Fruit fly (Drosophila melanogaster) whole organism, embryonic: ENCODE measurements around the gene flr.

ENCODE experiments used
- Atf6 ChIP-seq: fragments of 200-800 bp; sonication (Bioruptor generic); IDR thresholded peaks from 2 replicates; pipeline ENCODE4 v1.3.6; 2022; ENCODE audit warnings: missing biosample characterization, missing genetic modification characterization
- Blimp-1 ChIP-seq: fragments of 200-800 bp; sonication (Bioruptor generic); optimal IDR thresholded peaks from 3 replicates; lab custom pipeline; 2018; ENCODE audit warnings: missing biosample characterization, missing genetic modification characterization, mild to moderate bottlenecking, moderate library complexity, missing genetic modification reagents
- C15 ChIP-seq: fragments of 200-800 bp; sonication (Bioruptor generic); IDR thresholded peaks from 3 replicates; pipeline ENCODE4 v1.3.6; 2022; ENCODE audit warnings: missing biosample characterization, missing genetic modification characterization
- CG10321 ChIP-seq: fragments of 200-800 bp; sonication (Bioruptor generic); IDR thresholded peaks from 2 replicates; pipeline ENCODE4 v1.3.6; 2022; ENCODE audit warnings: missing biosample characterization, missing genetic modification characterization
- CG12299 ChIP-seq: fragments of 200-800 bp; sonication (Bioruptor generic); optimal IDR thresholded peaks from 2 replicates; lab custom pipeline; 2018; ENCODE audit warnings: missing biosample characterization, mild to moderate bottlenecking, missing genetic modification characterization
- CG12744 ChIP-seq: fragments of 200-800 bp; sonication (Bioruptor generic); optimal IDR thresholded peaks from 2 replicates; lab custom pipeline; 2016; ENCODE audit warnings: missing biosample characterization, missing genetic modification characterization
- CG13424 ChIP-seq: fragments of 200-800 bp; sonication (Bioruptor generic); optimal IDR thresholded peaks from 2 replicates; lab custom pipeline; 2019; ENCODE audit warnings: missing biosample characterization, mild to moderate bottlenecking, missing genetic modification characterization, moderate library complexity
- CG16815 ChIP-seq: fragments of 200-800 bp; sonication (Bioruptor generic); optimal IDR thresholded peaks from 3 replicates; lab custom pipeline; 2017; ENCODE audit warnings: missing biosample characterization, mild to moderate bottlenecking, missing genetic modification characterization
- CG17186 ChIP-seq: fragments of 200-800 bp; sonication (Bioruptor generic); optimal IDR thresholded peaks from 3 replicates; lab custom pipeline; 2017; ENCODE audit warnings: missing biosample characterization, missing genetic modification reagents, missing genetic modification characterization
- CG17829 ChIP-seq: fragments of 200-800 bp; optimal IDR thresholded peaks from 2 replicates; lab custom pipeline; 2019; ENCODE audit warnings: missing biosample characterization, mild to moderate bottlenecking, missing genetic modification characterization, moderate library complexity
- CG2712 ChIP-seq: fragments of 200-800 bp; optimal IDR thresholded peaks from 3 replicates; lab custom pipeline; 2019; ENCODE audit warnings: missing biosample characterization, mild to moderate bottlenecking, missing genetic modification characterization, moderate library complexity
- CG3065 ChIP-seq: fragments of 200-800 bp; sonication (Bioruptor generic); optimal IDR thresholded peaks from 2 replicates; lab custom pipeline; 2016; ENCODE audit warnings: missing biosample characterization, missing genetic modification characterization
- CG42726 ChIP-seq: fragments of 200-800 bp; sonication (Bioruptor generic); IDR thresholded peaks from 2 replicates; pipeline ENCODE4 v1.3.6; 2022; ENCODE audit warnings: missing biosample characterization, missing genetic modification characterization; ENCODE audit not compliant: partially characterized antibody
- CG7271 ChIP-seq: fragments of 200-800 bp; sonication (Bioruptor generic); optimal IDR thresholded peaks from 2 replicates; lab custom pipeline; 2018; ENCODE audit warnings: missing biosample characterization, mild to moderate bottlenecking, missing genetic modification characterization, moderate library complexity
- CG7839 ChIP-seq: fragments of 200-800 bp; sonication (Bioruptor generic); optimal IDR thresholded peaks from 3 replicates; lab custom pipeline; 2018; ENCODE audit warnings: missing biosample characterization, mild to moderate bottlenecking, missing genetic modification characterization, moderate library complexity
- CG8290 ChIP-seq, 3 experiments: fragments of 200-800 bp; sonication (Bioruptor generic); optimal IDR thresholded peaks; 2 replicates each; lab custom pipeline; 2016 to 2019; ENCODE audit warnings: missing biosample characterization in 3 of 3, missing genetic modification characterization in 3 of 3, mild to moderate bottlenecking in 2 of 3, moderate library complexity in 1 of 3
- CG9215 ChIP-seq: fragments of 200-800 bp; sonication (Bioruptor generic); IDR thresholded peaks from 2 replicates; pipeline ENCODE4 v1.3.6; 2022; ENCODE audit warnings: missing biosample characterization, missing genetic modification characterization
- CG9727 ChIP-seq: fragments of 200-800 bp; sonication (Bioruptor generic); optimal IDR thresholded peaks from 3 replicates; lab custom pipeline; 2017; ENCODE audit warnings: missing biosample characterization, mild to moderate bottlenecking, missing genetic modification characterization
- CTCF ChIP-seq: fragments of 200-800 bp; sonication (Bioruptor generic); optimal IDR thresholded peaks from 2 replicates; lab custom pipeline; 2017; ENCODE audit warnings: missing biosample characterization, mild to moderate bottlenecking, missing genetic modification characterization, moderate library complexity
- D19B ChIP-seq: fragments of 200-800 bp; sonication (Bioruptor generic); optimal IDR thresholded peaks from 2 replicates; lab custom pipeline; 2017; ENCODE audit warnings: missing biosample characterization, mild to moderate bottlenecking, missing genetic modification characterization
- HLH54F ChIP-seq: fragments of 200-800 bp; sonication (Bioruptor generic); optimal IDR thresholded peaks from 3 replicates; lab custom pipeline; 2016; ENCODE audit warnings: missing biosample characterization, missing genetic modification characterization
- Hmr ChIP-seq: fragments of 200-800 bp; sonication (Bioruptor generic); optimal IDR thresholded peaks from 3 replicates; lab custom pipeline; 2017; ENCODE audit warnings: mild to moderate bottlenecking, missing biosample characterization, missing genetic modification reagents, missing genetic modification characterization
- Mad ChIP-seq: fragments of 200-800 bp; sonication (Bioruptor generic); optimal IDR thresholded peaks from 2 replicates; lab custom pipeline; 2016; ENCODE audit warnings: missing biosample characterization, missing genetic modification characterization
- Side ChIP-seq: fragments of 200-800 bp; sonication (Bioruptor generic); optimal IDR thresholded peaks from 2 replicates; lab custom pipeline; 2016; ENCODE audit warnings: missing biosample characterization, missing genetic modification characterization
- Sin3A ChIP-seq: fragments of >200 bp; optimal IDR thresholded peaks from 2 replicates; lab custom pipeline; 2018
- Six4 ChIP-seq: fragments of 200-800 bp; sonication (Bioruptor generic); optimal IDR thresholded peaks from 2 replicates; lab custom pipeline; 2016; ENCODE audit warnings: missing biosample characterization, missing genetic modification characterization
- Trl ChIP-seq, 3 experiments: fragments of >200 bp in 2 of 3; fragments of 200-800 bp in 1 of 3; sonication (Bioruptor generic) in 1 of 3; optimal IDR thresholded peaks; 2 replicates in 1 of 3; 3 replicates in 2 of 3; lab custom pipeline; 2016 to 2017; ENCODE audit warnings: missing biosample characterization in 1 of 3, missing genetic modification characterization in 1 of 3
- amos ChIP-seq: fragments of 200-800 bp; sonication (Bioruptor generic); IDR thresholded peaks from 2 replicates; pipeline ENCODE4 v1.3.6; 2022; ENCODE audit warnings: missing biosample characterization, missing genetic modification characterization; ENCODE audit not compliant: partially characterized antibody
- bbx ChIP-seq: fragments of 200-800 bp; sonication (Bioruptor generic); IDR thresholded peaks from 2 replicates; pipeline ENCODE4 v1.3.6; 2022; ENCODE audit warnings: missing biosample characterization, missing genetic modification characterization; ENCODE audit not compliant: partially characterized antibody
- bowl ChIP-seq: fragments of 200-800 bp; sonication (Bioruptor generic); IDR thresholded peaks from 2 replicates; pipeline ENCODE4 v1.3.6; 2022; ENCODE audit warnings: missing biosample characterization, missing genetic modification characterization
- bsh ChIP-seq, 2 experiments: fragments of 200-800 bp; sonication (Bioruptor generic); optimal IDR thresholded peaks; 2 replicates each; lab custom pipeline; 2017 to 2018; ENCODE audit warnings: mild to moderate bottlenecking in 2 of 2, missing biosample characterization in 2 of 2, missing genetic modification characterization in 2 of 2, moderate library complexity in 1 of 2
- caup ChIP-seq: fragments of 200-800 bp; sonication (Bioruptor generic); optimal IDR thresholded peaks from 3 replicates; lab custom pipeline; 2017; ENCODE audit warnings: missing biosample characterization, mild to moderate bottlenecking, missing genetic modification characterization, moderate library complexity; ENCODE audit not compliant: severe bottlenecking
- chinmo ChIP-seq: fragments of 200-800 bp; sonication (Bioruptor generic); IDR thresholded peaks from 4 replicates; pipeline ENCODE4 v1.3.6; 2022; ENCODE audit warnings: missing biosample characterization, missing genetic modification characterization; ENCODE audit not compliant: partially characterized antibody
- chm ChIP-seq: fragments of 200-800 bp; sonication (Bioruptor generic); IDR thresholded peaks from 2 replicates; pipeline ENCODE4 v1.3.6; 2022; ENCODE audit warnings: missing biosample characterization, missing genetic modification characterization
- dati ChIP-seq: fragments of 200-800 bp; sonication (Bioruptor generic); IDR thresholded peaks from 2 replicates; pipeline ENCODE4 v1.3.6; 2022; ENCODE audit warnings: missing biosample characterization, missing genetic modification characterization
- dimm ChIP-seq: fragments of 200-800 bp; sonication (Bioruptor generic); IDR thresholded peaks from 2 replicates; pipeline ENCODE4 v1.3.6; 2022; ENCODE audit warnings: missing biosample characterization, missing genetic modification characterization
- disco-r ChIP-seq: fragments of 200-800 bp; sonication (Bioruptor generic); optimal IDR thresholded peaks from 2 replicates; lab custom pipeline; 2016; ENCODE audit warnings: missing biosample characterization, missing genetic modification characterization
- kay ChIP-seq: fragments of 200-800 bp; sonication (Bioruptor generic); optimal IDR thresholded peaks from 2 replicates; lab custom pipeline; 2016; ENCODE audit warnings: missing biosample characterization, missing genetic modification characterization
- prd ChIP-seq, 3 experiments: fragments of >200 bp in 2 of 3; fragments of 200-800 bp in 1 of 3; sonication (Bioruptor generic) in 1 of 3; optimal IDR thresholded peaks in 2 of 3; IDR thresholded peaks in 1 of 3; 2 replicates in 2 of 3; 3 replicates in 1 of 3; pipeline versions ENCODE4 v1.3.6 to Lab custom; 2017 to 2022; ENCODE audit warnings: missing biosample characterization in 1 of 3, missing genetic modification characterization in 1 of 3
- pum ChIP-seq: fragments of 200-800 bp; sonication (Bioruptor generic); optimal IDR thresholded peaks from 2 replicates; lab custom pipeline; 2016; ENCODE audit warnings: missing biosample characterization, missing genetic modification characterization
- rib ChIP-seq: fragments of 200-800 bp; sonication (Bioruptor generic); IDR thresholded peaks from 2 replicates; pipeline ENCODE4 v1.3.6; 2022; ENCODE audit warnings: missing biosample characterization, missing genetic modification characterization
- salm ChIP-seq: fragments of 200-800 bp; sonication (Bioruptor generic); optimal IDR thresholded peaks from 2 replicates; lab custom pipeline; 2018; ENCODE audit warnings: missing biosample characterization, mild to moderate bottlenecking, missing genetic modification characterization
- sc ChIP-seq, 3 experiments: fragments of >200 bp in 2 of 3; fragments of 200-800 bp in 1 of 3; sonication (Bioruptor generic) in 1 of 3; optimal IDR thresholded peaks; 2 replicates in 2 of 3; 3 replicates in 1 of 3; lab custom pipeline; 2017; ENCODE audit warnings: mild to moderate bottlenecking in 1 of 3, missing biosample characterization in 1 of 3, missing genetic modification characterization in 1 of 3, missing genetic modification reagents in 1 of 3
- unc-4 ChIP-seq: fragments of 200-800 bp; sonication (Bioruptor generic); IDR thresholded peaks from 2 replicates; pipeline ENCODE4 v1.3.6; 2022; ENCODE audit warnings: missing biosample characterization, missing genetic modification characterization; ENCODE audit not compliant: partially characterized antibody
- unpg ChIP-seq: fragments of 200-800 bp; sonication (Bioruptor generic); optimal IDR thresholded peaks from 3 replicates; lab custom pipeline; 2018; ENCODE audit warnings: missing biosample characterization, mild to moderate bottlenecking, missing genetic modification characterization, moderate library complexity
- vnd ChIP-seq: fragments of 200-800 bp; sonication (Bioruptor generic); IDR thresholded peaks from 3 replicates; pipeline ENCODE4 v1.3.6; 2022; ENCODE audit warnings: missing biosample characterization, missing genetic modification characterization; ENCODE audit not compliant: partially characterized antibody
- wek ChIP-seq: fragments of 200-800 bp; sonication (Bioruptor generic); optimal IDR thresholded peaks from 3 replicates; lab custom pipeline; 2018; ENCODE audit warnings: missing biosample characterization, mild to moderate bottlenecking, missing genetic modification characterization, moderate library complexity
- zf30C ChIP-seq: fragments of 200-800 bp; sonication (Bioruptor generic); optimal IDR thresholded peaks from 3 replicates; lab custom pipeline; 2018; ENCODE audit warnings: missing biosample characterization, mild to moderate bottlenecking, missing genetic modification characterization

Gene flr

DNA sequence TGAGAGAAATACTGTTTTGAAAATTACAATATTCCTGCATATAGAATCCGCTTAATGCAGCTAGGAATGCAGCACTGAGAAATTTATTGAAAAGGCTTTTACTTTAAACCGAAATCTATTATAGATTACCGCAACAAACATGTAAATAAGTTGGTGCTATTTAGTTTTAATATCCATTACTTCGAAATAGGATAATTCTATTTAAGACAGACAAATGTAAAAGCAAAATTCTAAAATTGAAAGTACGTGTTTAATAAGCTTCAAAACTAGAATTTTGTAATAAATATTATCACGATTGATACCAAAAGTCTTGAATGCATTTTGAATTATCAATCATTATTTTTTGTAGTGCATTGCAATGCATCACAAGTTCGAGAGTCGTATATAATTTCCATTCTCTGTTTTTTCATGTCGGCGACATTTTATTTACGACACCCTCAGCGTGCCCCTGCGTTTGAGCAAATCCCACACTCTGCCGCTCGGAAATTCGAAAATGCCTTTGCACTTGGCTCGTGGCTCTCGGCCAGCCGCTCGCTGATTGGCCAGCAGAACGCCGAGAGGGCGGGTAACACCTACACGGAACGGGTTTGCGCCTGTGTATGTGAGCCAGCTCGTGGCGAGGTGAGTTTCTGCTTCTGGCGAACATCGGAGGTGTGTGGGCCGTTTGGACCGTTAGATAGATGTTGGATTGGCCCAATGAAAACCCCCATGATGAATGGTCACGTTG is 9.3 kb upstream of the flr start (continued):
- TF ChIP-seq disco-r (no peak), CTCF (GFP tag; lab: Kevin White, UChicago) (no peak), CG2712 (tag; lab: Kevin White, UChicago) (peak; percentile 70), CG3065 (GFP tag; lab: Kevin White, UChicago) (no peak), bowl (GFP tag; lab: Robert Waterston, UW) (no peak), CG13424 (tag; lab: Kevin White, UChicago) (no peak), bbx (no peak), CG7271 (tag; lab: Kevin White, UChicago) (no peak), vnd (GFP tag; lab: Robert Waterston, UW) (no peak), CG17186 (GFP tag; lab: Kevin White, UChicago) (no peak), prd (optimal IDR thresholded peaks at IDR 0.05; lab: Kevin White, UChicago) (no peak), prd (GFP tag; IDR thresholded peaks at IDR 0.05; lab: Robert Waterston, UW) (peak; percentile 13; the same call in 1 of the 3 replicates), CG10321 (GFP tag; lab: Robert Waterston, UW) (no peak), Hmr (no peak), caup (GFP tag; lab: Kevin White, UChicago) (no peak), Trl (optimal IDR thresholded peaks at IDR 0.05; lab: Kevin White, UChicago) (no peak), Trl (GFP tag; optimal IDR thresholded peaks at IDR 0.05; lab: Kevin White, UChicago) (no peak), amos (GFP tag; lab: Robert Waterston, UW) (no peak), dimm (GFP tag; lab: Robert Waterston, UW) (no peak), chinmo (peak; percentile 49; the same call in 1 of the 4 replicates), Side (no peak), Blimp-1 (peak; percentile 36), unc-4 (GFP tag; lab: Robert Waterston, UW) (no peak), bsh (GFP tag; optimal IDR thresholded peaks at IDR 0.05; lab: Kevin White, UChicago) (peak in 1 of 2 experiments; percentile 18), CG9215 (GFP tag; lab: Robert Waterston, UW) (no peak), sc (optimal IDR thresholded peaks at IDR 0.05; lab: Kevin White, UChicago) (no peak), sc (GFP tag; optimal IDR thresholded peaks at IDR 0.05; lab: Kevin White, UChicago) (peak; percentile 30), CG17829 (tag; lab: Kevin White, UChicago) (peak; percentile 35), unpg (no peak), Six4 (GFP tag; lab: Kevin White, UChicago) (no peak), rib (GFP tag; lab: Robert Waterston, UW) (peak; percentile 32; the same call in 1 of the 2 replicates), CG7839 (tag; lab: Kevin White, UChicago) (peak; percentile 29), dati (GFP tag; lab: Robert Waterston, UW) (no peak), Mad (no peak), CG12299 (tag; lab: Kevin White, UChicago) (no peak), pum (GFP tag; lab: Kevin White, UChicago) (no peak), CG12744 (GFP tag; lab: Kevin White, UChicago) (no peak), zf30C (GFP tag; lab: Kevin White, UChicago) (peak; percentile 42), HLH54F (GFP tag; lab: Kevin White, UChicago) (no peak), kay (GFP tag; lab: Kevin White, UChicago) (no peak), Atf6 (GFP tag; lab: Robert Waterston, UW) (no peak), C15 (GFP tag; lab: Robert Waterston, UW) (no peak), salm (tag; lab: Kevin White, UChicago) (no peak), CG42726 (GFP tag; lab: Robert Waterston, UW) (no peak), Sin3A (lab: Kevin White, UChicago) (no peak), CG9727 (peak; percentile 69), chm (GFP tag; lab: Robert Waterston, UW) (no peak), wek (GFP tag; lab: Kevin White, UChicago) (no peak), CG8290 (GFP tag; optimal IDR thresholded peaks at IDR 0.05; lab: Kevin White, UChicago) (no peak), CG8290 (tag; optimal IDR thresholded peaks at IDR 0.05; lab: Kevin White, UChicago) (no peak), CG16815 (GFP tag; lab: Kevin White, UChicago) (peak; percentile 47), D19B (GFP tag; lab: Kevin White, UChicago) (no peak)
